Fruit fly (Drosophila melanogaster): ENCODE results near the gene dUTPase.

The dUTPase gene

dm6 chr2L:10988026-10988425, 23.1 kb upstream of the dUTPase start:
- no peak for TF ChIP-seq CG17801 (GFP tag; optimal IDR thresholded peaks at IDR 0.05; ENCODE audit: partially characterized antibody)

dm6 chr2L:10989162-10989561, 21.9 kb upstream of the dUTPase start, which contains the start of gene TTLL4A:
Gene TTLL4A (plus strand): TSS chr2L:10989401.
- TF ChIP-seq CG17801 (GFP tag; optimal IDR thresholded peaks at IDR 0.05; ENCODE audit: partially characterized antibody), result peak; percentile 38

- no peak for TF ChIP-seq CG17801 (GFP tag; optimal IDR thresholded peaks at IDR 0.05; ENCODE audit: partially characterized antibody)
Observed at dm6 chr2L:11001376-11002122, 9.6 kb upstream of the dUTPase start, which contains the start of the genes aub and lectin-33A. Gene aub (minus strand): TSS chr2L:11001476. Gene lectin-33A (plus strand): TSS chr2L:11002072.

- peak; percentile 84 for TF ChIP-seq CG17801 (GFP tag; optimal IDR thresholded peaks at IDR 0.05; ENCODE audit: partially characterized antibody)
Observed at dm6 chr2L:11003925-11004673, 7.0 kb upstream of the dUTPase start, which contains the start of gene RpL9. Gene RpL9 (minus strand): TSS chr2L:11004189.

dm6 chr2L:11004674-11005045, 6.5 kb upstream of the dUTPase start, which contains the start of gene Nup154:
Gene Nup154 (plus strand): TSS chr2L:11004820.
- TF ChIP-seq CG17801 (GFP tag; optimal IDR thresholded peaks at IDR 0.05; ENCODE audit: partially characterized antibody), result no peak

- no peak for TF ChIP-seq CG17801 (GFP tag; optimal IDR thresholded peaks at IDR 0.05; ENCODE audit: partially characterized antibody)
Observed at dm6 chr2L:11014018-11014611, 3.0 kb downstream of the dUTPase start.

- TF ChIP-seq CG17801 (GFP tag; optimal IDR thresholded peaks at IDR 0.05; ENCODE audit: partially characterized antibody), result no peak
Observed at dm6 chr2L:11014671-11015070, 3.6 kb downstream of the dUTPase start.

dm6 chr2L:11015320-11015719, 4.2 kb downstream of the dUTPase start, which contains the start of gene Acp32CD:
Gene Acp32CD (plus strand): TSS chr2L:11015620.
- TF ChIP-seq CG17801 (GFP tag; optimal IDR thresholded peaks at IDR 0.05; ENCODE audit: partially characterized antibody), result no peak

- TF ChIP-seq CG17801 (GFP tag; optimal IDR thresholded peaks at IDR 0.05; ENCODE audit: partially characterized antibody), result no peak
Observed at dm6 chr2L:11016695-11017094, 5.6 kb downstream of the dUTPase start, which contains the start of gene CG14913. Gene CG14913 (plus strand): TSS chr2L:11016995.

- TF ChIP-seq CG17801 (GFP tag; optimal IDR thresholded peaks at IDR 0.05; ENCODE audit: partially characterized antibody), result no peak
Observed at dm6 chr2L:11021606-11022005, 10.5 kb downstream of the dUTPase start.

- no peak for TF ChIP-seq CG17801 (GFP tag; optimal IDR thresholded peaks at IDR 0.05; ENCODE audit: partially characterized antibody)
Observed at dm6 chr2L:11022804-11023203, 11.7 kb downstream of the dUTPase start.

dm6 chr2L:11023875-11024274, 12.8 kb downstream of the dUTPase start:
- TF ChIP-seq CG17801 (GFP tag; optimal IDR thresholded peaks at IDR 0.05; ENCODE audit: partially characterized antibody), result no peak

- no peak for TF ChIP-seq CG17801 (GFP tag; optimal IDR thresholded peaks at IDR 0.05; ENCODE audit: partially characterized antibody)
Observed at dm6 chr2L:11027213-11027612, 16.1 kb downstream of the dUTPase start.

- TF ChIP-seq CG17801 (GFP tag; optimal IDR thresholded peaks at IDR 0.05; ENCODE audit: partially characterized antibody), result no peak
Observed at dm6 chr2L:11027825-11028496, 16.8 kb downstream of the dUTPase start.
